Fruit fly (Drosophila melanogaster): ENCODE results near the gene Wnt4.

Wnt4 gene

dm6 chr2L:7294964-7295363, 18.0 kb upstream of the Wnt4 start:
- no peak for TF ChIP-seq CTCF (optimal IDR thresholded peaks at IDR 0.05)
- no peak for TF ChIP-seq CG8478 (optimal IDR thresholded peaks at IDR 0.05)

dm6 chr2L:7293475-7294332, 16.7 kb upstream of the Wnt4 start:
- TF ChIP-seq CTCF (optimal IDR thresholded peaks at IDR 0.05) (no peak), CG8478 (optimal IDR thresholded peaks at IDR 0.05) (no peak)

- TF ChIP-seq CG8478 (optimal IDR thresholded peaks at IDR 0.05), result no peak
- TF ChIP-seq CTCF (optimal IDR thresholded peaks at IDR 0.05), result no peak
Observed at dm6 chr2L:7291968-7292367, 15.0 kb upstream of the Wnt4 start.

dm6 chr2L:7290577-7290976, 13.6 kb upstream of the Wnt4 start:
- TF ChIP-seq CG8478 (optimal IDR thresholded peaks at IDR 0.05) (no peak), CTCF (optimal IDR thresholded peaks at IDR 0.05) (no peak)

dm6 chr2L:7289880-7290279, 12.9 kb upstream of the Wnt4 start:
- TF ChIP-seq CG8478 (optimal IDR thresholded peaks at IDR 0.05) (no peak), CTCF (optimal IDR thresholded peaks at IDR 0.05) (no peak)

- TF ChIP-seq CTCF (optimal IDR thresholded peaks at IDR 0.05), result no peak
- no peak for TF ChIP-seq CG8478 (optimal IDR thresholded peaks at IDR 0.05)
Observed at dm6 chr2L:7285862-7286261, 8.9 kb upstream of the Wnt4 start.

- TF ChIP-seq CTCF (optimal IDR thresholded peaks at IDR 0.05) (no peak), CG8478 (optimal IDR thresholded peaks at IDR 0.05) (no peak)
Observed at dm6 chr2L:7284791-7285190, 7.8 kb upstream of the Wnt4 start.

dm6 chr2L:7284121-7284520, 7.2 kb upstream of the Wnt4 start:
- no peak for TF ChIP-seq CTCF (optimal IDR thresholded peaks at IDR 0.05)
- no peak for TF ChIP-seq CG8478 (optimal IDR thresholded peaks at IDR 0.05)

dm6 chr2L:7282128-7282527, 5.2 kb upstream of the Wnt4 start:
- no peak for TF ChIP-seq CTCF (optimal IDR thresholded peaks at IDR 0.05)
- TF ChIP-seq CG8478 (optimal IDR thresholded peaks at IDR 0.05), result no peak

- TF ChIP-seq CTCF (optimal IDR thresholded peaks at IDR 0.05) (peak; percentile 93 to 99), CG8478 (optimal IDR thresholded peaks at IDR 0.05) (no peak)
Observed at dm6 chr2L:7281430-7281829, 4.5 kb upstream of the Wnt4 start.

- TF ChIP-seq CTCF (optimal IDR thresholded peaks at IDR 0.05) (no peak), CG8478 (optimal IDR thresholded peaks at IDR 0.05) (no peak)
Observed at dm6 chr2L:7277562-7278255, 738 bp upstream of the Wnt4 start.

dm6 chr2L:7272452-7272851, 4.5 kb downstream of the Wnt4 start:
- no peak for TF ChIP-seq CTCF (optimal IDR thresholded peaks at IDR 0.05)
- TF ChIP-seq CG8478 (optimal IDR thresholded peaks at IDR 0.05), result no peak

dm6 chr2L:7270270-7270669, 6.7 kb downstream of the Wnt4 start:
- no peak for TF ChIP-seq CTCF (optimal IDR thresholded peaks at IDR 0.05)
- no peak for TF ChIP-seq CG8478 (optimal IDR thresholded peaks at IDR 0.05)

- no peak for TF ChIP-seq CTCF (optimal IDR thresholded peaks at IDR 0.05)
- TF ChIP-seq CG8478 (optimal IDR thresholded peaks at IDR 0.05), result no peak
Observed at dm6 chr2L:7265970-7266369, 11.0 kb downstream of the Wnt4 start.

- TF ChIP-seq CTCF (optimal IDR thresholded peaks at IDR 0.05), result no peak
- TF ChIP-seq CG8478 (optimal IDR thresholded peaks at IDR 0.05), result no peak
Observed at dm6 chr2L:7264885-7265540, 12.0 kb downstream of the Wnt4 start.

- TF ChIP-seq CG8478 (optimal IDR thresholded peaks at IDR 0.05), result no peak
- TF ChIP-seq CTCF (optimal IDR thresholded peaks at IDR 0.05), result no peak
Observed at dm6 chr2L:7264396-7264795, 12.6 kb downstream of the Wnt4 start.
